Fruit fly (Drosophila melanogaster) whole organism, pupa: Measurements from ENCODE around the gene Gdi.
A peak's percentile ranks its signal among the peaks of the same experiment; 100 is the strongest.

Experiments
- CG34367 ChIP-seq: fragments of 200-800 bp; sonication (Bioruptor generic); optimal IDR thresholded peaks from 2 replicates; lab custom pipeline; 2018; ENCODE audit warnings: missing biosample characterization, mild to moderate bottlenecking, missing genetic modification characterization
- EcR ChIP-seq: fragments of 200-800 bp; sonication (Bioruptor generic); optimal IDR thresholded peaks from 3 replicates; lab custom pipeline; 2019; ENCODE audit warnings: missing biosample characterization, missing genetic modification characterization, mild to moderate bottlenecking, moderate library complexity, missing genetic modification reagents

DNA sequence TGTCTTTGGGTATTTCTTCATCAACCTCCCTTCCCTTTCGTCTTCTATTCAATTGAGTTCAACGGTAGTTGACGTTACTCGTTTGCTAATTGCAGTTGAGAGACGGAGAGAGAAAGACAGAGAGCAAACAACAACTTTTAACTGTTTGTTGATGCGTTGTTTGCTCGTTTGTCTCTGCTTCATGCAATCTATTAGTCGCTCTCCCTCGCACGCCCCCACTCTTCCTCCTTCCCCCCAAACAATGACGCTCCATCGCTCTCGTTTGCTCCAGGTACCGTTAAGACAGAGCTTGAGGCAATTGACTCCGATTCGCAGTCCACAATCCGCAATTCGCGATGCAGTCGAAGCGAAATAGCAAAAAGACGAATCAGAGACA is 2.6 kb upstream of the Gdi start:
- TF ChIP-seq CG34367, result no peak
- peak; percentile 81 for TF ChIP-seq EcR (GFP tag; lab: Kevin White, UChicago)
